Worm (Caenorhabditis elegans) whole organism, young adult: ENCODE measurements around the gene cyn-17.

ENCODE experiments used
- F23B12.7 ChIP-seq: sonication (generic microtip); optimal IDR thresholded peaks from 2 replicates; lab custom pipeline; 2017; ENCODE audit warnings: missing genetic modification characterization, mild to moderate bottlenecking, missing compliant biosample characterization, antibody characterized with exemption, moderate library complexity; ENCODE audit not compliant: insufficient read depth
- F49E8.2 ChIP-seq: sonication (generic microtip); optimal IDR thresholded peaks from 3 replicates; lab custom pipeline; 2017; ENCODE audit warnings: missing genetic modification characterization, mild to moderate bottlenecking, missing compliant biosample characterization, antibody characterized with exemption, moderate library complexity; ENCODE audit not compliant: insufficient read depth
- F52B5.7 ChIP-seq: sonication (generic microtip); optimal IDR thresholded peaks from 2 replicates; lab custom pipeline; 2016; ENCODE audit warnings: mild to moderate bottlenecking, missing genetic modification characterization, missing compliant biosample characterization
- F57A8.1 ChIP-seq: fragments of 200-800 bp; sonication (Bioruptor generic); optimal IDR thresholded peaks from 2 replicates; lab custom pipeline; 2018; ENCODE audit warnings: mild to moderate bottlenecking, missing genetic modification characterization, moderate library complexity, missing compliant biosample characterization
- ama-1 ChIP-seq, 3 experiments: fragments of 150-350 bp in 1 of 3; sonication (generic microtip) in 2 of 3; optimal IDR thresholded peaks; 2 replicates each; lab custom pipeline; 2014 to 2018; ENCODE audit warnings: missing biosample characterization in 2 of 3, missing genetic modification characterization in 2 of 3, missing genetic modification reagents in 2 of 3
- aptf-3 ChIP-seq: fragments of 200-800 bp; sonication (Bioruptor generic); IDR thresholded peaks from 2 replicates; pipeline ENCODE4 v1.3.6; 2022; ENCODE audit warnings: missing genetic modification characterization, missing compliant biosample characterization
- atf-7 ChIP-seq: sonication (generic microtip); optimal IDR thresholded peaks from 2 replicates; lab custom pipeline; 2017; ENCODE audit warnings: mild to moderate bottlenecking, missing genetic modification characterization, missing compliant biosample characterization
- attf-5 ChIP-seq: fragments of 200-800 bp; sonication (Bioruptor generic); optimal IDR thresholded peaks from 2 replicates; lab custom pipeline; 2018; ENCODE audit warnings: mild to moderate bottlenecking, missing genetic modification characterization, missing compliant biosample characterization
- attf-6 ChIP-seq: fragments of 200-800 bp; sonication (Bioruptor generic); IDR thresholded peaks from 2 replicates; pipeline ENCODE4 v1.3.6; 2022; ENCODE audit warnings: missing genetic modification reagents, missing genetic modification characterization, missing compliant biosample characterization
- bed-1 ChIP-seq: fragments of 200-800 bp; sonication (Bioruptor generic); IDR thresholded peaks from 2 replicates; pipeline ENCODE4 v1.3.6; 2022; ENCODE audit warnings: missing genetic modification reagents, missing genetic modification characterization, missing compliant biosample characterization
- cebp-2 ChIP-seq: fragments of 200-800 bp; sonication (Bioruptor generic); IDR thresholded peaks from 2 replicates; pipeline ENCODE4 v1.3.6; 2022; ENCODE audit warnings: missing genetic modification characterization, missing compliant biosample characterization
- ceh-100 ChIP-seq: fragments of 200-800 bp; sonication (Bioruptor generic); IDR thresholded peaks from 2 replicates; pipeline ENCODE4 v1.3.6; 2022; ENCODE audit warnings: missing genetic modification reagents, missing genetic modification characterization, missing compliant biosample characterization
- ceh-40 ChIP-seq: fragments of 200-800 bp; sonication (Bioruptor generic); IDR thresholded peaks from 2 replicates; pipeline ENCODE4 v1.3.6; 2022; ENCODE audit warnings: missing genetic modification characterization, missing compliant biosample characterization
- ceh-58 ChIP-seq: fragments of 200-800 bp; sonication (Bioruptor generic); IDR thresholded peaks from 2 replicates; pipeline ENCODE4 v1.3.6; 2022; ENCODE audit warnings: missing genetic modification characterization, missing compliant biosample characterization
- ceh-79 ChIP-seq: sonication (generic microtip); optimal IDR thresholded peaks from 2 replicates; lab custom pipeline; 2017; ENCODE audit warnings: mild to moderate bottlenecking, missing genetic modification characterization, missing compliant biosample characterization
- ceh-91 ChIP-seq: fragments of 200-800 bp; sonication (Bioruptor generic); IDR thresholded peaks from 2 replicates; pipeline ENCODE4 v1.3.6; 2022; ENCODE audit warnings: missing genetic modification reagents, missing genetic modification characterization, missing compliant biosample characterization
- chd-7 ChIP-seq: sonication (generic microtip); optimal IDR thresholded peaks from 2 replicates; lab custom pipeline; 2016; ENCODE audit warnings: mild to moderate bottlenecking, missing genetic modification characterization, moderate library complexity, missing compliant biosample characterization
- dpl-1 ChIP-seq: fragments of 150-350 bp; optimal IDR thresholded peaks from 2 replicates; lab custom pipeline; 2014; ENCODE audit warnings: missing biosample characterization, missing genetic modification reagents, missing genetic modification characterization
- egl-44 ChIP-seq: fragments of 200-800 bp; sonication (Bioruptor generic); IDR thresholded peaks from 2 replicates; pipeline ENCODE4 v1.3.6; 2022; ENCODE audit warnings: missing genetic modification reagents, missing genetic modification characterization, missing compliant biosample characterization
- egrh-3 ChIP-seq: fragments of 200-800 bp; sonication (Bioruptor generic); IDR thresholded peaks from 2 replicates; pipeline ENCODE4 v1.3.6; 2022; ENCODE audit warnings: missing genetic modification reagents, missing genetic modification characterization, missing compliant biosample characterization
- gei-17 ChIP-seq: fragments of 200-800 bp; sonication (Bioruptor generic); optimal IDR thresholded peaks from 2 replicates; lab custom pipeline; 2018; ENCODE audit warnings: mild to moderate bottlenecking, missing genetic modification characterization, missing compliant biosample characterization
- hlh-26 ChIP-seq: fragments of 200-800 bp; sonication (Bioruptor generic); conservative IDR thresholded peaks from 2 replicates; pipeline ENCODE4 v1.3.6; 2022; ENCODE audit warnings: missing genetic modification reagents, missing genetic modification characterization, missing compliant biosample characterization
- let-526 ChIP-seq: fragments of 200-800 bp; sonication (Bioruptor generic); IDR thresholded peaks from 2 replicates; pipeline ENCODE4 v1.3.6; 2022; ENCODE audit warnings: missing genetic modification reagents, missing genetic modification characterization, missing compliant biosample characterization
- let-607 ChIP-seq, 2 experiments: fragments of 200-800 bp in 1 of 2; sonication (Bioruptor generic) in 1 of 2; sonication (generic microtip) in 1 of 2; optimal IDR thresholded peaks; 2 replicates each; lab custom pipeline; 2016 to 2018; ENCODE audit warnings: mild to moderate bottlenecking in 2 of 2, missing compliant biosample characterization in 2 of 2, missing genetic modification characterization in 2 of 2, moderate library complexity in 2 of 2, missing genotype in 1 of 2
- lin-26 ChIP-seq: fragments of 200-800 bp; sonication (Bioruptor generic); IDR thresholded peaks from 2 replicates; pipeline ENCODE4 v1.3.6; 2022; ENCODE audit warnings: missing genetic modification reagents, missing genetic modification characterization, missing compliant biosample characterization
- lsl-1 ChIP-seq: fragments of 200-800 bp; sonication (Bioruptor generic); optimal IDR thresholded peaks from 2 replicates; lab custom pipeline; 2018; ENCODE audit warnings: mild to moderate bottlenecking, missing genetic modification characterization, moderate library complexity, missing compliant biosample characterization
- madf-6 ChIP-seq: fragments of 200-800 bp; sonication (Bioruptor generic); IDR thresholded peaks from 2 replicates; pipeline ENCODE4 v1.3.6; 2022; ENCODE audit warnings: missing genetic modification reagents, missing genetic modification characterization, missing compliant biosample characterization
- mcd-1 ChIP-seq: fragments of 200-800 bp; sonication (Bioruptor generic); IDR thresholded peaks from 2 replicates; pipeline ENCODE4 v1.3.6; 2022; ENCODE audit warnings: missing genetic modification reagents, missing genetic modification characterization, missing compliant biosample characterization
- mel-28 ChIP-seq: sonication (generic microtip); optimal IDR thresholded peaks from 2 replicates; lab custom pipeline; 2016; ENCODE audit warnings: borderline replicate concordance, mild to moderate bottlenecking, missing genetic modification characterization, missing compliant biosample characterization
- nfyb-1 ChIP-seq: fragments of 200-800 bp; sonication (Bioruptor generic); IDR thresholded peaks from 2 replicates; pipeline ENCODE4 v1.3.6; 2022; ENCODE audit warnings: missing genetic modification reagents, missing genetic modification characterization, missing compliant biosample characterization
- pha-4 ChIP-seq: fragments of 150-350 bp; sonication (generic microtip); optimal IDR thresholded peaks from 2 replicates; lab custom pipeline; 2014; ENCODE audit warnings: missing biosample characterization, missing genetic modification reagents, missing genetic modification characterization
- rec-8 ChIP-seq, 2 experiments: sonication (generic microtip); optimal IDR thresholded peaks; 2 replicates each; lab custom pipeline; 2016; ENCODE audit warnings: mild to moderate bottlenecking in 2 of 2, missing genetic modification characterization in 2 of 2, missing genetic modification reagents in 2 of 2, missing genotype in 2 of 2, missing biosample characterization in 1 of 2, missing compliant biosample characterization in 1 of 2, moderate library complexity in 1 of 2
- repo-1 ChIP-seq: sonication (generic microtip); optimal IDR thresholded peaks from 2 replicates; lab custom pipeline; 2017; ENCODE audit warnings: mild to moderate bottlenecking, missing genetic modification characterization, missing compliant biosample characterization
- snpc-1.3 ChIP-seq: sonication (generic microtip); optimal IDR thresholded peaks from 2 replicates; lab custom pipeline; 2017; ENCODE audit warnings: missing genetic modification characterization, mild to moderate bottlenecking, missing compliant biosample characterization, antibody characterized with exemption, moderate library complexity, missing genotype, missing genetic modification reagents; ENCODE audit not compliant: insufficient read depth
- snpc-3.4 ChIP-seq: sonication (generic microtip); optimal IDR thresholded peaks from 2 replicates; lab custom pipeline; 2017; ENCODE audit warnings: missing genetic modification characterization, mild to moderate bottlenecking, missing compliant biosample characterization, antibody characterized with exemption, moderate library complexity, missing genotype, missing genetic modification reagents
- snpc-4 ChIP-seq, 5 experiments: fragments of 150-350 bp in 1 of 5; sonication (generic microtip) in 4 of 5; optimal IDR thresholded peaks; 2 replicates each; lab custom pipeline; 2014 to 2018; ENCODE audit warnings: missing genetic modification characterization in 5 of 5, missing biosample characterization in 3 of 5, antibody characterized with exemption in 2 of 5, mild to moderate bottlenecking in 2 of 5, missing compliant biosample characterization in 2 of 5, missing genotype in 2 of 5, moderate library complexity in 2 of 5, missing genetic modification reagents in 1 of 5
- somi-1 ChIP-seq: fragments of 200-800 bp; sonication (Bioruptor generic); optimal IDR thresholded peaks from 2 replicates; lab custom pipeline; 2018; ENCODE audit warnings: mild to moderate bottlenecking, missing genetic modification characterization, missing compliant biosample characterization
- tbx-9 ChIP-seq: sonication (generic microtip); optimal IDR thresholded peaks from 2 replicates; lab custom pipeline; 2016; ENCODE audit warnings: borderline replicate concordance, missing genetic modification characterization, inconsistent platforms, missing compliant biosample characterization
- ztf-18 ChIP-seq: sonication (generic microtip); optimal IDR thresholded peaks from 2 replicates; lab custom pipeline; 2016; ENCODE audit warnings: missing genotype, mild to moderate bottlenecking, missing genetic modification characterization, missing compliant biosample characterization
- ztf-22 ChIP-seq: fragments of 200-800 bp; sonication (Bioruptor generic); optimal IDR thresholded peaks from 2 replicates; lab custom pipeline; 2018; ENCODE audit warnings: mild to moderate bottlenecking, missing genetic modification characterization, moderate library complexity, missing compliant biosample characterization

Gene cyn-17

ce11 chrV:5780713-5781360 is 18.6 kb upstream of the cyn-17 start, which contains the start of gene F44E7.5 (continued):
- TF ChIP-seq ztf-18, result peak; percentile 67
- TF ChIP-seq let-607 (tag; optimal IDR thresholded peaks at IDR 0.05; lab: Kevin White, UChicago), result peak in 1 of 2 experiments; percentile 60
- peak; percentile 18 for TF ChIP-seq chd-7 (tag; lab: Kevin White, UChicago)
- TF ChIP-seq F57A8.1 (GFP tag; lab: Kevin White, UChicago), result no peak
- no peak for TF ChIP-seq snpc-4 (GFP tag; optimal IDR thresholded peaks at IDR 0.05; lab: Kevin White, UChicago)
- TF ChIP-seq snpc-4 (tag; optimal IDR thresholded peaks at IDR 0.05; lab: Kevin White, UChicago), result peak in 3 of 4 experiments; percentile 3 to 57 (median 33)
- no peak for TF ChIP-seq ceh-40 (GFP tag; lab: Robert Waterston, UW)
- TF ChIP-seq attf-5 (GFP tag; lab: Kevin White, UChicago), result peak; percentile 61
- TF ChIP-seq lsl-1 (GFP tag; lab: Kevin White, UChicago), result peak; percentile 79
- no peak for TF ChIP-seq aptf-3 (GFP tag; lab: Robert Waterston, UW)
- no peak for TF ChIP-seq snpc-3.4
- peak; percentile 56; the same call in 1 of the 2 replicates for TF ChIP-seq madf-6
- no peak for TF ChIP-seq ceh-100 (GFP tag; lab: Robert Waterston, UW)
- TF ChIP-seq ama-1 (optimal IDR thresholded peaks at IDR 0.05; lab: Kevin White, UChicago), result no peak
- TF ChIP-seq ama-1 (GFP tag; optimal IDR thresholded peaks at IDR 0.05; lab: Kevin White, UChicago), result no peak
- peak; percentile 24; the same call in 1 of the 2 replicates for TF ChIP-seq ceh-91 (GFP tag; lab: Robert Waterston, UW)
- no peak for TF ChIP-seq dpl-1
- TF ChIP-seq gei-17, result peak; percentile 60
- TF ChIP-seq bed-1, result no peak
- TF ChIP-seq tbx-9 (tag; lab: Kevin White, UChicago), result no peak
- TF ChIP-seq F49E8.2 (tag; lab: Kevin White, UChicago), result no peak
- peak; percentile 68; the same call in 1 of the 2 replicates for TF ChIP-seq lin-26
- TF ChIP-seq snpc-1.3, result no peak
- peak; percentile 53 for TF ChIP-seq mcd-1 (GFP tag; lab: Robert Waterston, UW)
- TF ChIP-seq F23B12.7 (tag; lab: Kevin White, UChicago), result peak; percentile 15
- peak; percentile 24; the same call in 1 of the 2 replicates for TF ChIP-seq egrh-3 (GFP tag; lab: Robert Waterston, UW)

ce11 chrV:5782687-5783086 is 16.8 kb upstream of the cyn-17 start, which contains the start of gene fbxa-183:
TSS of gene fbxa-183 (minus strand) at chrV:5782787.
- TF ChIP-seq mel-28 (no peak), ceh-58 (GFP tag; lab: Robert Waterston, UW) (no peak), attf-6 (GFP tag; lab: Robert Waterston, UW) (no peak), F52B5.7 (tag; lab: Kevin White, UChicago) (no peak), hlh-26 (GFP tag; lab: Robert Waterston, UW) (no peak), ceh-79 (tag; lab: Kevin White, UChicago) (no peak), nfyb-1 (GFP tag; lab: Robert Waterston, UW) (no peak), ceh-40 (GFP tag; lab: Robert Waterston, UW) (no peak), repo-1 (no peak), chd-7 (tag; lab: Kevin White, UChicago) (no peak)

ce11 chrV:5785372-5785771 is 14.1 kb upstream of the cyn-17 start, which contains the start of gene F44E7.7:
TSS of gene F44E7.7 (minus strand) at chrV:5785472.
- TF ChIP-seq F49E8.2 (tag; lab: Kevin White, UChicago) (no peak), ceh-58 (GFP tag; lab: Robert Waterston, UW) (no peak), somi-1 (GFP tag; lab: Kevin White, UChicago) (no peak), cebp-2 (no peak), atf-7 (no peak), let-526 (GFP tag; lab: Robert Waterston, UW) (no peak), pha-4 (no peak), ztf-22 (GFP tag; lab: Kevin White, UChicago) (no peak), egl-44 (GFP tag; lab: Robert Waterston, UW) (no peak), rec-8 (tag; optimal IDR thresholded peaks at IDR 0.05; lab: Kevin White, UChicago) (no peak)
